Worm (Caenorhabditis elegans): Measurements from ENCODE around the gene enu-3.2.

enu-3.2 gene

ce11 chrIII:4765474-4765873 lies 19.6 kb downstream of the enu-3.2 start, which contains the start of gene B0393.5:
Gene B0393.5, plus strand, starts transcription at chrIII:4765774.
- no peak for TF ChIP-seq lin-32 (GFP tag; optimal IDR thresholded peaks at IDR 0.05)
- peak; percentile 4 for TF ChIP-seq ham-2 (GFP tag; optimal IDR thresholded peaks at IDR 0.05)

- TF ChIP-seq zip-8 (tag; optimal IDR thresholded peaks at IDR 0.05), result peak; percentile 11
- no peak for TF ChIP-seq tbx-8 (GFP tag; optimal IDR thresholded peaks at IDR 0.05)
Observed at ce11 chrIII:4763509-4763908, 21.5 kb downstream of the enu-3.2 start, which contains the start of gene B0393.4. Gene B0393.4, minus strand, starts transcription at chrIII:4763609.

DNA sequence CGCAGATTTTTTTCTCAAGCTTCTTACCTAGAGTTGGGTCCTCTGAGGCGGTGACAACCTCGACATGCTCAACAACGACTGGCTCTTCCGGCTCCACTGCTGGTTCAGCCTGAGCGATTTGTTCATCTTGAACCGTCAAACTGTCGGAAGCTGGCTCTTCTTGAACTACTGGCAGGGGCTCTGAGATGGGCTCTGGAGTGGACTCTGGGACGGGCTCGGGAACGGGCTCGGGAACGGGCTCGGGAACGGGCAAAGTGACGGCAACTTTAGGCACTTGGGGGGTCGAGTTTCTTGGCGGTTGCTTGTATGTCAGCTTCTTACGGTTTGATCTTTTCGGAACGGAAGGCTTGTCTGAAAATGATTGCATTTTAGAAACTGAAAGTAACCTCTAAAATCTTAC lies 22.2 kb downstream of the enu-3.2 start:
- TF ChIP-seq ztf-11 (tag; optimal IDR thresholded peaks at IDR 0.05) (no peak), sptf-1 (tag; optimal IDR thresholded peaks at IDR 0.05) (no peak)

ce11 chrIII:4756983-4757382 lies 28.1 kb downstream of the enu-3.2 start, which contains the start of gene fbxl-2:
Gene fbxl-2, plus strand, starts transcription at chrIII:4757260.
- TF ChIP-seq ceh-39 (tag; optimal IDR thresholded peaks at IDR 0.05) (peak; percentile 78), ces-1 (GFP tag; optimal IDR thresholded peaks at IDR 0.05) (no peak), M03D4.4 (tag; optimal IDR thresholded peaks at IDR 0.05) (peak; percentile 83), ham-2 (GFP tag; optimal IDR thresholded peaks at IDR 0.05) (peak; percentile 58), snpc-4 (tag; optimal IDR thresholded peaks at IDR 0.05) (no peak), blmp-1 (tag; optimal IDR thresholded peaks at IDR 0.05) (no peak), nhr-2 (tag; optimal IDR thresholded peaks at IDR 0.05) (peak; percentile 33), cnd-1 (tag; optimal IDR thresholded peaks at IDR 0.05) (peak; percentile 84), sem-2 (GFP tag; optimal IDR thresholded peaks at IDR 0.05) (peak; percentile 46), pha-4 (tag; optimal IDR thresholded peaks at IDR 0.05) (peak; percentile 94), mls-2 (tag; optimal IDR thresholded peaks at IDR 0.05) (peak; percentile 77), zip-8 (tag; optimal IDR thresholded peaks at IDR 0.05) (no peak), mep-1 (tag; optimal IDR thresholded peaks at IDR 0.05) (peak; percentile 95), tbx-8 (GFP tag; optimal IDR thresholded peaks at IDR 0.05) (peak; percentile 47), drap-1 (GFP tag; optimal IDR thresholded peaks at IDR 0.05) (peak; percentile 80), ceh-83 (GFP tag; optimal IDR thresholded peaks at IDR 0.05) (peak; percentile 73), nhr-12 (tag; optimal IDR thresholded peaks at IDR 0.05) (peak; percentile 63), flh-1 (GFP tag; optimal IDR thresholded peaks at IDR 0.05) (peak; percentile 10), unc-120 (tag; optimal IDR thresholded peaks at IDR 0.05; ENCODE audit: poor library complexity, severe bottlenecking) (peak; percentile 51), unc-39 (tag; optimal IDR thresholded peaks at IDR 0.05) (no peak), ceh-43 (GFP tag; optimal IDR thresholded peaks at IDR 0.05) (peak; percentile 68), lsy-2 (tag; optimal IDR thresholded peaks at IDR 0.05) (peak; percentile 92), hlh-1 (tag; optimal IDR thresholded peaks at IDR 0.05) (peak; percentile 34), elt-3 (tag; optimal IDR thresholded peaks at IDR 0.05) (peak; percentile 71), mab-5 (tag; optimal IDR thresholded peaks at IDR 0.05) (peak; percentile 50), nhr-237 (tag; optimal IDR thresholded peaks at IDR 0.05) (peak; percentile 94), lin-13 (tag; optimal IDR thresholded peaks at IDR 0.05) (peak; percentile 98), sptf-1 (tag; optimal IDR thresholded peaks at IDR 0.05) (peak; percentile 89), unc-62 (GFP tag; optimal IDR thresholded peaks at IDR 0.05) (no peak), ztf-11 (tag; optimal IDR thresholded peaks at IDR 0.05) (peak; percentile 73), nhr-28 (tag; optimal IDR thresholded peaks at IDR 0.05) (no peak), bed-3 (GFP tag; optimal IDR thresholded peaks at IDR 0.05) (peak; percentile 41), elt-1 (tag; optimal IDR thresholded peaks at IDR 0.05; ENCODE audit: borderline replicate concordance, insufficient read depth) (no peak), nhr-76 (tag; optimal IDR thresholded peaks at IDR 0.05) (no peak), lin-32 (GFP tag; optimal IDR thresholded peaks at IDR 0.05) (peak; percentile 72)

Measured in whole organism, mixed stage, embryonic.